Worm (Caenorhabditis elegans) whole organism, L3 larva: ENCODE data around the gene F02C9.1.

Experiments used
- ZK546.5 ChIP-seq: sonication (generic microtip); optimal IDR thresholded peaks from 2 replicates; lab custom pipeline; 2017; ENCODE audit warnings: missing biosample characterization, missing genetic modification characterization
- fkh-10 ChIP-seq: sonication (generic microtip); optimal IDR thresholded peaks from 2 replicates; lab custom pipeline; 2017; ENCODE audit warnings: missing biosample characterization, missing genetic modification reagents, missing genetic modification characterization
- fos-1 ChIP-seq: fragments of 150-350 bp; optimal IDR thresholded peaks from 2 replicates; lab custom pipeline; 2014; ENCODE audit warnings: missing biosample characterization, missing genetic modification characterization
- lin-39 ChIP-seq: fragments of 150-350 bp; optimal IDR thresholded peaks from 2 replicates; lab custom pipeline; 2018; ENCODE audit warnings: missing biosample characterization, missing genetic modification reagents, missing genetic modification characterization
- mdl-1 ChIP-seq: fragments of 150-350 bp; optimal IDR thresholded peaks from 2 replicates; lab custom pipeline; 2014; ENCODE audit warnings: missing biosample characterization, missing genetic modification characterization
- nhr-28 ChIP-seq: fragments of 150-350 bp; optimal IDR thresholded peaks from 2 replicates; lab custom pipeline; 2014; ENCODE audit warnings: missing biosample characterization, missing genetic modification characterization

ce11 chrV:3151862-3152261 lies 13.4 kb downstream of the F02C9.1 start, which contains the start of gene srab-6:
- TF ChIP-seq nhr-28 (tag; lab: Kevin White, UChicago), result no peak
- TF ChIP-seq lin-39 (tag; lab: Kevin White, UChicago), result no peak
- TF ChIP-seq mdl-1, result no peak
- TF ChIP-seq fkh-10 (GFP tag; lab: Kevin White, UChicago), result no peak
- no peak for TF ChIP-seq ZK546.5
- TF ChIP-seq fos-1 (tag; lab: Kevin White, UChicago), result no peak
